Worm (Caenorhabditis elegans): Measurements from ENCODE around the gene cdc-73.

cdc-73 gene

ce11 chrIV:4024159-4025004, 18.0 kb upstream of the cdc-73 start:
- TF ChIP-seq pha-4 (tag; optimal IDR thresholded peaks at IDR 0.05) = peak; percentile 34
- no peak for TF ChIP-seq sptf-1 (tag; optimal IDR thresholded peaks at IDR 0.05)
- no peak for TF ChIP-seq ztf-11 (tag; optimal IDR thresholded peaks at IDR 0.05)
- no peak for TF ChIP-seq nhr-28 (tag; optimal IDR thresholded peaks at IDR 0.05)
- TF ChIP-seq lin-32 (GFP tag; optimal IDR thresholded peaks at IDR 0.05) = no peak
- TF ChIP-seq blmp-1 (tag; optimal IDR thresholded peaks at IDR 0.05) = no peak
- no peak for TF ChIP-seq ces-1 (GFP tag; optimal IDR thresholded peaks at IDR 0.05)
- peak; percentile 33 for TF ChIP-seq nhr-237 (tag; optimal IDR thresholded peaks at IDR 0.05)
- TF ChIP-seq nhr-2 (tag; optimal IDR thresholded peaks at IDR 0.05) = no peak
- no peak for TF ChIP-seq mab-5 (tag; optimal IDR thresholded peaks at IDR 0.05)
- no peak for TF ChIP-seq ceh-39 (tag; optimal IDR thresholded peaks at IDR 0.05)
- no peak for TF ChIP-seq nhr-12 (tag; optimal IDR thresholded peaks at IDR 0.05)
- TF ChIP-seq snpc-4 (tag; optimal IDR thresholded peaks at IDR 0.05) = no peak
- TF ChIP-seq zip-8 (tag; optimal IDR thresholded peaks at IDR 0.05) = peak; percentile 55
- no peak for TF ChIP-seq sem-2 (GFP tag; optimal IDR thresholded peaks at IDR 0.05)
- TF ChIP-seq hlh-1 (tag; optimal IDR thresholded peaks at IDR 0.05) = peak; percentile 8
- TF ChIP-seq ceh-83 (GFP tag; optimal IDR thresholded peaks at IDR 0.05) = no peak

ce11 chrIV:4025923-4026322, 16.5 kb upstream of the cdc-73 start:
- TF ChIP-seq mls-2 (tag; optimal IDR thresholded peaks at IDR 0.05) = no peak
- no peak for TF ChIP-seq ztf-11 (tag; optimal IDR thresholded peaks at IDR 0.05)
- peak; percentile 12 for TF ChIP-seq hlh-1 (tag; optimal IDR thresholded peaks at IDR 0.05)

ce11 chrIV:4027106-4027888, 15.1 kb upstream of the cdc-73 start:
- no peak for TF ChIP-seq lin-32 (GFP tag; optimal IDR thresholded peaks at IDR 0.05)
- TF ChIP-seq unc-120 (tag; optimal IDR thresholded peaks at IDR 0.05; ENCODE audit: poor library complexity, severe bottlenecking) = peak; percentile 39
- peak; percentile 14 for TF ChIP-seq hlh-1 (tag; optimal IDR thresholded peaks at IDR 0.05)

- TF ChIP-seq unc-120 (tag; optimal IDR thresholded peaks at IDR 0.05; ENCODE audit: poor library complexity, severe bottlenecking) = peak; percentile 89
- peak; percentile 21 for TF ChIP-seq hlh-1 (tag; optimal IDR thresholded peaks at IDR 0.05)
- TF ChIP-seq unc-62 (GFP tag; optimal IDR thresholded peaks at IDR 0.05) = peak; percentile 55
- TF ChIP-seq blmp-1 (tag; optimal IDR thresholded peaks at IDR 0.05) = no peak
- no peak for TF ChIP-seq mep-1 (tag; optimal IDR thresholded peaks at IDR 0.05)
- no peak for TF ChIP-seq nhr-237 (tag; optimal IDR thresholded peaks at IDR 0.05)
- no peak for TF ChIP-seq nhr-76 (tag; optimal IDR thresholded peaks at IDR 0.05)
- peak; percentile 10 for TF ChIP-seq drap-1 (GFP tag; optimal IDR thresholded peaks at IDR 0.05)
- TF ChIP-seq sptf-1 (tag; optimal IDR thresholded peaks at IDR 0.05) = no peak
- peak; percentile 1 for TF ChIP-seq pha-4 (tag; optimal IDR thresholded peaks at IDR 0.05)
Measured at ce11 chrIV:4028177-4028576, 14.2 kb upstream of the cdc-73 start.

ce11 chrIV:4029288-4029687, 13.1 kb upstream of the cdc-73 start:
- TF ChIP-seq sem-2 (GFP tag; optimal IDR thresholded peaks at IDR 0.05) = no peak
- TF ChIP-seq lin-13 (tag; optimal IDR thresholded peaks at IDR 0.05) = no peak
- no peak for TF ChIP-seq unc-39 (tag; optimal IDR thresholded peaks at IDR 0.05)
- TF ChIP-seq nhr-2 (tag; optimal IDR thresholded peaks at IDR 0.05) = no peak
- no peak for TF ChIP-seq unc-120 (tag; optimal IDR thresholded peaks at IDR 0.05; ENCODE audit: poor library complexity, severe bottlenecking)
- no peak for TF ChIP-seq ceh-43 (GFP tag; optimal IDR thresholded peaks at IDR 0.05)
- TF ChIP-seq nhr-76 (tag; optimal IDR thresholded peaks at IDR 0.05) = no peak
- TF ChIP-seq elt-1 (tag; optimal IDR thresholded peaks at IDR 0.05; ENCODE audit: borderline replicate concordance, insufficient read depth) = no peak
- no peak for TF ChIP-seq mls-2 (tag; optimal IDR thresholded peaks at IDR 0.05)
- TF ChIP-seq cnd-1 (tag; optimal IDR thresholded peaks at IDR 0.05) = no peak
- TF ChIP-seq lsy-2 (tag; optimal IDR thresholded peaks at IDR 0.05) = no peak
- TF ChIP-seq flh-1 (GFP tag; optimal IDR thresholded peaks at IDR 0.05) = no peak
- no peak for TF ChIP-seq blmp-1 (tag; optimal IDR thresholded peaks at IDR 0.05)
